Fruit fly (Drosophila melanogaster): ENCODE measurements around the gene Hs3st-B.

DNA sequence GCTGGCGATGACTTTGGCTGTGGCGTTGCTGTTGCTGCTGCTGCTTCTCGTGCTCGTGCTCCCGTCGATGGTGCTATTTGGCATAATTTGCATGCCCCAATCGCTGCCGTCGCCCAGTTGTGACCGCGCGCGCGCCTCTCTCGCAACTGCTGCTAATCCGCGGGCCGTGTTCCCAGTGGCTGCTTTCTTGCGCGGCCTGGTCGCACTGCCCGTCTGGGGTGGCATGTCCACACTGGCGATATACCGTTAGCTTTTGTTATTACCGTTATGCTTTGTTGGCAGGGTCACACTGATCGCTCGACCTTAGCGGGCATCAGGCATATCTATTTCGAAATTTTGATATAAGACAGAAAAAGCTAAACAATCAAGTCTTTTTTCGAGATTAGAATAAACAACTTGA, 46.8 kb upstream of the Hs3st-B start, which contains the start of gene CG7990:
- TF ChIP-seq CG32767 (GFP tag; IDR thresholded peaks at IDR 0.05) (no peak), Six4 (GFP tag; optimal IDR thresholded peaks at IDR 0.05) (no peak), Sox100B (GFP tag; optimal IDR thresholded peaks at IDR 0.05) (no peak), CG11504 (tag; optimal IDR thresholded peaks at IDR 0.05) (no peak), CG10321 (GFP tag; IDR thresholded peaks at IDR 0.05) (no peak), HmgZ (tag; optimal IDR thresholded peaks at IDR 0.05) (no peak), Dip2 (GFP tag; IDR thresholded peaks at IDR 0.05) (no peak), CG2712 (tag; optimal IDR thresholded peaks at IDR 0.05) (no peak), CG10959 (GFP tag; IDR thresholded peaks at IDR 0.05) (no peak), mirr (GFP tag; optimal IDR thresholded peaks at IDR 0.05) (no peak), CG1832 (GFP tag; optimal IDR thresholded peaks at IDR 0.05) (no peak), bcd (GFP tag; optimal IDR thresholded peaks at IDR 0.05) (peak; percentile 16)
